Worm (Caenorhabditis elegans) whole organism, L3 larva: ENCODE results near the gene fbxa-120.

ENCODE experiments used
- aly-2 ChIP-seq: fragments of 150-350 bp; optimal IDR thresholded peaks from 2 replicates; lab custom pipeline; 2014; ENCODE audit warnings: missing biosample characterization, missing genetic modification characterization
- ama-1 ChIP-seq: fragments of 150-350 bp; optimal IDR thresholded peaks from 2 replicates; lab custom pipeline; 2018
- ceh-28 ChIP-seq: fragments of 150-350 bp; optimal IDR thresholded peaks from 2 replicates; lab custom pipeline; 2014; ENCODE audit warnings: missing biosample characterization, missing genetic modification reagents, missing genetic modification characterization
- elt-3 ChIP-seq, 3 experiments: fragments of 150-350 bp in 1 of 3; sonication (generic microtip) in 2 of 3; optimal IDR thresholded peaks; 2 replicates in 2 of 3; 4 replicates in 1 of 3; lab custom pipeline; 2014 to 2017; ENCODE audit warnings: missing biosample characterization in 3 of 3, missing genetic modification characterization in 3 of 3
- fos-1 ChIP-seq: fragments of 150-350 bp; optimal IDR thresholded peaks from 2 replicates; lab custom pipeline; 2014; ENCODE audit warnings: missing biosample characterization, missing genetic modification characterization
- lin-39 ChIP-seq: fragments of 150-350 bp; optimal IDR thresholded peaks from 2 replicates; lab custom pipeline; 2018; ENCODE audit warnings: missing biosample characterization, missing genetic modification reagents, missing genetic modification characterization
- nhr-11 ChIP-seq: fragments of 150-350 bp; optimal IDR thresholded peaks from 2 replicates; lab custom pipeline; 2014; ENCODE audit warnings: missing biosample characterization, missing genetic modification characterization
- pha-4 ChIP-seq: fragments of 150-350 bp; optimal IDR thresholded peaks from 2 replicates; lab custom pipeline; 2014; ENCODE audit warnings: missing biosample characterization, missing genetic modification reagents, missing genetic modification characterization
- pqm-1 ChIP-seq: fragments of 150-350 bp; optimal IDR thresholded peaks from 2 replicates; lab custom pipeline; 2017; ENCODE audit warnings: missing biosample characterization, missing genetic modification characterization, inconsistent platforms
- snpc-4 ChIP-seq: fragments of 150-350 bp; optimal IDR thresholded peaks from 2 replicates; lab custom pipeline; 2014; ENCODE audit warnings: missing biosample characterization, missing genetic modification characterization
- zag-1 ChIP-seq: fragments of 150-350 bp; optimal IDR thresholded peaks from 2 replicates; lab custom pipeline; 2014; ENCODE audit warnings: missing biosample characterization, missing genetic modification characterization
- ztf-11 ChIP-seq: fragments of 150-350 bp; optimal IDR thresholded peaks from 2 replicates; lab custom pipeline; 2014; ENCODE audit warnings: missing biosample characterization, missing genetic modification characterization

- TF ChIP-seq lin-39 (tag; lab: Kevin White, UChicago): no peak
- no peak for TF ChIP-seq ama-1 (lab: Kevin White, UChicago)
- no peak for TF ChIP-seq pha-4
- TF ChIP-seq pqm-1 (tag; lab: Kevin White, UChicago): no peak
- no peak for TF ChIP-seq ceh-28 (tag; lab: Kevin White, UChicago)
- TF ChIP-seq fos-1 (tag; lab: Kevin White, UChicago): no peak
- TF ChIP-seq aly-2 (tag; lab: Kevin White, UChicago): no peak
- no peak for TF ChIP-seq ztf-11 (tag; lab: Kevin White, UChicago)
- TF ChIP-seq snpc-4 (tag; lab: Kevin White, UChicago): no peak
- no peak for TF ChIP-seq elt-3 (tag; optimal IDR thresholded peaks at IDR 0.05; lab: Kevin White, UChicago)
- no peak for TF ChIP-seq nhr-11
- no peak for TF ChIP-seq zag-1
These were observed 14.1 kb upstream of the fbxa-120 start for ce11 chrX:17288378-17288777.
